Fruit fly (Drosophila melanogaster) whole organism, larva: ENCODE data around the gene CG7300.

Experiments used
- noc ChIP-seq: fragments of 200-800 bp; sonication (Bioruptor generic); optimal IDR thresholded peaks from 3 replicates; lab custom pipeline; 2019; ENCODE audit warnings: missing biosample characterization, mild to moderate bottlenecking, missing genetic modification characterization, moderate library complexity

CG7300 gene

dm6 chr2L:10694053-10694618 is 3.7 kb downstream of the CG7300 start, which contains the start of gene CG17108:
Gene CG17108 (minus strand): TSS chr2L:10694103.
- no peak for TF ChIP-seq noc (tag; lab: Kevin White, UChicago)

- TF ChIP-seq noc (tag; lab: Kevin White, UChicago), result no peak
These were observed 4.8 kb downstream of the CG7300 start for dm6 chr2L:10693018-10693417.

dm6 chr2L:10689221-10690034 is 8.4 kb downstream of the CG7300 start, which contains the start of gene CG7294:
Gene CG7294 (minus strand): TSS chr2L:10689271.
- no peak for TF ChIP-seq noc (tag; lab: Kevin White, UChicago)

DNA sequence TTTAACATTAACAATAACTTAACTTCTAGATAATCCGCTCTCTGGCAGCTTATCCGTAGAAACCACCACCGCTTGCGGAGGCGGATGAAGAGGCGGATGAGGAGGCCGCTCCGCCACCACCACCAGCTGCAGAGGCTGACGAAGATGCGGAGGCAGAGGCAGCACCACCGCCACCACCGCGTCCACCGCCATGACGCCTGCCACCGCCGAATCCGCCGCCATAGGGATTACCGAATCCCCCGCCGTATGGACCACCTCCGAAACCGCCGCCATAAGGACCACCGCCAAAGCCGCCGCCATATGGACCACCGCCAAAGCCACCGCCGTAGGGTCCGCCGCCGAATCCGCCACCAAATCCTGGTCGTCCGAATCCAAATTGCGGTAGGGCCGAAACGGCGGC is 9.1 kb downstream of the CG7300 start:
- TF ChIP-seq noc (tag; lab: Kevin White, UChicago), result no peak

DNA sequence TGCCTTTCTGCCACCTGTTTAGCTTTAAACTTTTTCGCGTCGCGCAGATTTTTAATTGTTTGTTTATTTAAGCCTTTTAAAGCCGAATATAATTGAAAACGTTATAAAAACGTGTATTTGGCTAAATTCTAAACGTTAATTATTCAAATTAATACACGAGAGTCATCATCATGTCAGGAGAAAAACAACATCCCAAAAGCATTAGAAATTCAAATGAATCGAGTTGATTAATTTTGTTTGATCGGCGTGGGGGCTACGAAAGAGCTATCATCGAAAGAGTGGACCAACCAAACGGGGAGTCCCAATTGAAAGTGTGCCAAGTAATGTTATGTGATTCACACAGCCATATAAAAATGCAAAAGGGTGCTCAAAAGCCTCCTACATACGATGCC is 10.1 kb downstream of the CG7300 start:
- no peak for TF ChIP-seq noc (tag; lab: Kevin White, UChicago)

dm6 chr2L:10687009-10687793 is 10.6 kb downstream of the CG7300 start, which contains the start of gene CG7296:
Gene CG7296 (minus strand): TSS chr2L:10687066.
- TF ChIP-seq noc (tag; lab: Kevin White, UChicago), result no peak

DNA sequence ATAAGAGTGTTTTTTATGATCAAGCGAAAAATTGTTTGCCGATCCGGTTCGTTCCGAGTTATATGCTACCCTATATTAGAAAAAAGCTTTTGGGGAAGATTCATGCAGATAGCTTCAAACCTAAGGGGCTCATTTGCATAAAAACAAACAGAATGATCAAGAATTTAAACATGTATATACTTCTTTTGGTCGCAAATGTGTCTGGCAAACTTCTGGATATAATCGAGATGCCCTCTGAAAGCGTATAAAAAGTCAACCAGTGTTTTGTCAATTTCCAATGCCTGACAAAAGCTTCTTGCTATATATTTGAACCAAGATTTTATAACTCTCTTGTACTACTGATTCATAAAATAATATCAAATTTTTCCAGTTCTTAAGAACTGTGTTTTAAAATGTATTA is 12.2 kb downstream of the CG7300 start:
- no peak for TF ChIP-seq noc (tag; lab: Kevin White, UChicago)

dm6 chr2L:10684309-10684708 is 13.5 kb downstream of the CG7300 start, which contains the start of gene CG7299:
Gene CG7299 (minus strand): TSS chr2L:10684409.
- no peak for TF ChIP-seq noc (tag; lab: Kevin White, UChicago)

dm6 chr2L:10682912-10683311 is 14.9 kb downstream of the CG7300 start:
- peak; percentile 58 for TF ChIP-seq noc (tag; lab: Kevin White, UChicago)

DNA sequence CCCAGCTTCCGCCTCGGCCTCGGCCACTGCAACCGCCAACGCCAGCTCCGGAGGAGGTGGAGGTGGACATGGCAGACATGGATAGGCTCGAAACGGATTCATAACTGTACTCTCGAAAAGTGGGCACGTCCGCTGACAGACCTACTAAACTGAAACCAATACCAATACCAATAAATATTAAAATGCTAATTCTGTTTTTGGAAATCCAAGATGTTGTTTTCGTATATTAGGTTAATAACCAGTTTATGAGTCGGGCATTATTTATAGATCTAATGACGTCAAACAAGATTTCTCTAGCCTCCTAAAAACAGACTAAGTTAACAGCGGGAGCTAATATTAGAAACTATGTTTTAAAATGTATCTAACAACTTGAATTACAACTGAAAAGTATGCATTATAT is 15.6 kb downstream of the CG7300 start:
- no peak for TF ChIP-seq noc (tag; lab: Kevin White, UChicago)

- no peak for TF ChIP-seq noc (tag; lab: Kevin White, UChicago)
These were observed 16.2 kb downstream of the CG7300 start, which contains the start of gene CG17107 for dm6 chr2L:10681602-10682001. Gene CG17107 (plus strand): TSS chr2L:10681902.

- TF ChIP-seq noc (tag; lab: Kevin White, UChicago), result no peak
These were observed 17.2 kb downstream of the CG7300 start, which contains the start of gene CG17105 for dm6 chr2L:10680584-10681080. Gene CG17105 (plus strand): TSS chr2L:10681030.

DNA sequence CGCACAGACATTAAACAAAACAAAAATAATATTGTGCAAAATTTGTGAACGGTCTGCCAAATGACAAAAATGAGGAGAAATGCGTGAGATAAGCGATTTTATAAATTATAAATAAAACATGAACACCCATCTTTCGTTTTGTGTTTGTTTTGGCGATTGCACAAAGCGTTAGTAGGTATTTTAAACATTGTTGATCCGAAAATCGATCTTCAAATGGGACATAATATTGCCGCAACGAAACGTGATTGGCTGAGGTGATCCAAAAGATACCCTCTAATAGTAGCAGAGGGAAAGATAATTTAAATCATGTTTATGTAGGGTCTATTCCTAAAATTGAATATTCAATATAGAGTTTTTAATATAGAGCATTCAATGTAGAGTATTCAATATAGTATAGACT is 18.3 kb downstream of the CG7300 start:
- TF ChIP-seq noc (tag; lab: Kevin White, UChicago), result peak; percentile 10

dm6 chr2L:10677715-10678088 is 20.1 kb downstream of the CG7300 start:
- TF ChIP-seq noc (tag; lab: Kevin White, UChicago), result no peak

DNA sequence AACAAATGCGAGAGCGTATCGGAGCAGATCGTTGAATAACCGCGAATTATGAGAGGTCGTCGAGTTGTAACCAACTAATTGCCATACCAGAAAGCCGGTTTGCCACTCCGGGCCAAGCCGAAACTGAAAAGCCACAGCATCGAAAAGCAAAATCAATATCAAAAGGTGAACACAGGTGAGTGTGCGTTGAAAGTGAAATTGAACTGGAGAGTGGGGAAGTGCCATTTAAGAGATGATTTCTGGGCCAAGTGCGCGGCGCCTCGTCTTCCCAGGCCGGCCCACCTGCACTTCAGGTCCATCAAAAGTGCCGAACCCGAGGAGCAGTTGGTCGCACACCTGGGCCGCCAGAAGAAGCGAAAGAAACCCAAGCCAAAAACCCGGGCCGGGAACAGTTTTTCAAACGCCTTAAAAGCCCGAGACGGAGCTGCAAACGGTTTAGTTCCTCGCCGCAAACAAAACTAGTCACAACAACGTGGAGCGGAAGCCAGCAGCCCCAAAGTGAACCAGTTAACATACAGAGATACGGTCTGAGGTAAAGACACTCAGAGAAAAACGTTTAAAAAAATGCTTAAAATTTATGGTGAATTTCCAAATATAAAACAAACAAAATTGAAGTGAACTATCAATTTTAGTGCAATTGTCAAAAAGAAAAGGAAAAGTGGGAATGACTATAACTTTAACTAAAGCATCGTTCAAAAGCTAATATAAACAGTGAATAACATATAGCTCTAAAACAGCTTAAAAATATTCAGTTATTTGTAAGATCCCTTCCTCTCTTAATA is 20.7 kb downstream of the CG7300 start, which contains the start of gene CG17104:
TSS of gene CG17104 (plus strand) at position 266 of the 782 bp plus-strand sequence.
- peak; percentile 38 for TF ChIP-seq noc (tag; lab: Kevin White, UChicago)
